Fruit fly (Drosophila melanogaster) S2 (cell line): ENCODE data around the gene ss.

Experiments used
- CG8478 ChIP-seq: fragments of >200 bp; optimal IDR thresholded peaks from 2 replicates; lab custom pipeline; 2018
- CTCF ChIP-seq, 2 experiments: fragments of >200 bp; optimal IDR thresholded peaks; 2 replicates each; lab custom pipeline; 2018

DNA sequence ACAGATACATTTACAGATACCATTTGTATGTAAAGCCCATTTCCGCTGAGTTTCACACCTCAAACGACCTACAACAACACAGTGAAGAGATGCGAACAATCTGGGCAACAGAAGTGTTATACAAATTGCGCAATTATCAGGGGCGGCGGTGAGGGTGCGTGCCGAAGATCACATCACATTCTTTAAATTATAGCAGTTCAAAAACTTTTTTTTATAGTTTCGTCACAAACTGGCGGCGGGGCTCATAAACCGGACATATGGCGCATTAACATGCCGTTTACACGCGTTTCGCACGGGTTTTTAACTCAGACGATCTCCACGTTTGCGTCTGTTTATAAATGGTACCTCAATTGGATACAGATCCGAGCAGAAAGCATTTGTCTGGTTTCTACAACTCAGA, 50.3 kb downstream of the ss start:
- TF ChIP-seq CG8478 (lab: Kevin White, UChicago) (no peak), CTCF (optimal IDR thresholded peaks at IDR 0.05; lab: Kevin White, UChicago) (no peak)
